Worm (Caenorhabditis elegans): Measurements from ENCODE around the gene Y51H4A.936.
A peak's percentile ranks its signal among the peaks of the same experiment; 100 is the strongest.
"Not testable (repeated sequence)": the region's sequence is repeated elsewhere in the genome, so short reads cannot be mapped to it uniquely, and the experiment has no call there.

Gene Y51H4A.936

DNA sequence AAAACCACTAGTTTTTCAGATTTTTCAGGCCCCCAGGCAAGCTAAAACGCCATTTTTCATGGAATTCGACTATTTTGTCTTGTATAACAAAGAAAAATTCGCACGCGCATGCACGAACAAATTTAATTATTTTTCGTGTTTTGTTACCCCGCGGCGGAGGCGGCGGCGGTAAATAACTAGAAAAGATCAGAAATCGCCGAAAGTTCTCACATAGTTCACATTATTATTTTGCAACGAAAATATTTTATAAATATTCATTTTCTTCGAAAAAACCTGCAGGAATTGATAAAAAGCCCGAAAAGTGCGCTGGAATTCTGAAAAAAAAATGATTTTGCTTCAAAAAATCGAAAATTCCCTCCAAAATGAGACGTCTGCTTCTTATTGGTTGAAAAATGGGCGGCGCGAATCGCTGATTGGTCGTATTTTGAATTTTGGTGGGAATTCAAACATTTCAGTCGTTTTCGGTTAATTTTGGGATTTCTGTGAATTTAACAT is 28.3 kb downstream of the Y51H4A.936 start (continued):
- TF ChIP-seq ccch-3 (GFP tag; optimal IDR thresholded peaks at IDR 0.05) (no peak), rpc-1 (optimal IDR thresholded peaks at IDR 0.05) (no peak), rpc-1 (tag; optimal IDR thresholded peaks at IDR 0.05) (no peak), rec-8 (tag; optimal IDR thresholded peaks at IDR 0.05) (peak in 1 of 2 experiments; percentile 3), F10E7.11 (tag; optimal IDR thresholded peaks at IDR 0.05) (no peak), ztf-25 (GFP tag; IDR thresholded peaks at IDR 0.05) (0 out of 2 replicates have a peak, but pooled peaks have one; percentile 32), ztf-6 (GFP tag; IDR thresholded peaks at IDR 0.05) (no peak), D2030.7 (GFP tag; IDR thresholded peaks at IDR 0.05) (0 out of 2 replicates have a peak, but pooled peaks have one; percentile 17), nfya-2 (GFP tag; IDR thresholded peaks at IDR 0.05) (0 out of 2 replicates have a peak, but pooled peaks have one; percentile 74), nfyb-1 (GFP tag; IDR thresholded peaks at IDR 0.05) (peak; percentile 87), hsf-1 (GFP tag; IDR thresholded peaks at IDR 0.05) (peak; percentile 68), pbrm-1 (GFP tag; IDR thresholded peaks at IDR 0.05) (0 out of 2 replicates have a peak, but pooled peaks have one; percentile 4)

DNA sequence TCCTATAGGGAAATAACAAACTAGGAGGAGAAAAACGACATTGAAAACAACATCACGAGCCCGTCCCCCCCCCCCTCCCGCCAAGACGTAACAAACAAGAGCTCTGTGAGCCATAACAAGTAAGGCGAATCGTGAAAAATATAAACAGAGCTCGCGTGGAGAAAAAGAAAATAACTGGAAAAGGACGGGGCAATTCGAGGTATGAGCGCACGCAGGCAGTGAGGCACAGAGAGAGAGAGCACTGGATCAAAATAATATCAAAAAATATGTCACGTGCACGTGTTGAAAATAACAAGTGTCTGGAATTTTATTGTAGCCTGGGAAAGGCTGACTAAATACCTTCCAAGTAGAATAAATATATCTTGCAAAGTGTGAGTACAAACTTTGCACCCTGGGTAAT is 29.5 kb downstream of the Y51H4A.936 start:
- TF ChIP-seq K12H6.12 (tag; optimal IDR thresholded peaks at IDR 0.05) (peak; percentile 56), ceh-79 (tag; optimal IDR thresholded peaks at IDR 0.05) (no peak), cebp-1 (GFP tag; IDR thresholded peaks at IDR 0.05) (no peak), cebp-1 (tag; optimal IDR thresholded peaks at IDR 0.05) (peak; percentile 53)

DNA sequence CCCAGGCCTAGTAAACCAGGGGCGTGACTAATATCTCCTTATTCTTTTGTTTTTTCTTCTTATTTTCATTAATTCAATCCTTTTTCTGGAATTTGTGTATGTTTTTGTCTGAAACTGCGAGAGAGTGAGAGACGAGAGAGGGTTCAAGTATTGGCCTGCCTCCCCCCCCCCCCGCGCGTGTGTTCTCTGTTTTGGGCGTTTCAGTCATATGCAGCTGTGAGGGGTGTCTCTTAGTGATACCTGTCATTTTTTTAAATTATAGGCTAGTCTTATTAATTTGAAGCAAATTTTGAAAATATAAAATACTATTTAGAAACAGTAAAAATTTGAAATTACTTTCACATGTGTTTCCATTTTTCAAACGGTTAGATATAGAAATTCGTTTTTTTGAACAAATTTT is 30.3 kb downstream of the Y51H4A.936 start:
- TF ChIP-seq nhr-80 (tag; optimal IDR thresholded peaks at IDR 0.05): peak; percentile 17
- no peak for TF ChIP-seq pbrm-1 (GFP tag; IDR thresholded peaks at IDR 0.05)

DNA sequence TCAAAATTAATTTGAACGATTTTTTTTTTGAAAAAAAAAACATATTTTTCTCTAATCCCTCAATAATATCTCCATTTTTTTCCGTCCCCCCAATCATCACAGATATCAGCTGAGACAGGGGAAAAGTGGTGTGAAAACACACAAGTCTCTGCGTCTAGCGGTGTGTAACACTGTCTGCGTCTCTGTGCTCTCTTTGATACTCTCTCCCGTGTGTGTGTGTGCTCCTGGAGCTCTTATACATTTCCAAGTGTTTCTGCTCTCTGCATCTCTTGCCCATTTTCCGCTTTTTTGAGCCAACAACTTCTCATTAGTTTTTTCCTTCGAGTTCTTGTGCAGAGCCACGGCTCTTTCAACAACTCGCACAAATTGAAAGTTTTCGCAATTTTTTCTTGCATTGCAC is 34.4 kb downstream of the Y51H4A.936 start:
- TF ChIP-seq lir-1 (GFP tag; conservative IDR thresholded peaks at IDR 0.05) (no peak), rcor-1 (GFP tag; IDR thresholded peaks at IDR 0.05) (0 out of 2 replicates have a peak, but pooled peaks have one; percentile 27), B0336.3 (GFP tag; IDR thresholded peaks at IDR 0.05) (0 out of 2 replicates have a peak, but pooled peaks have one; percentile 24), attf-5 (GFP tag; optimal IDR thresholded peaks at IDR 0.05) (peak; percentile 48), K12H6.12 (tag; optimal IDR thresholded peaks at IDR 0.05) (peak; percentile 30), hmg-1.2 (GFP tag; IDR thresholded peaks at IDR 0.05) (peak; percentile 73; the same call in 1 of the 2 replicates), somi-1 (GFP tag; optimal IDR thresholded peaks at IDR 0.05) (peak; percentile 17), snpc-4 (GFP tag; optimal IDR thresholded peaks at IDR 0.05) (no peak), snpc-4 (tag; optimal IDR thresholded peaks at IDR 0.05) (peak in 1 of 4 experiments; percentile 2), ceh-27 (GFP tag; optimal IDR thresholded peaks at IDR 0.05) (peak; percentile 43), nhr-80 (tag; optimal IDR thresholded peaks at IDR 0.05) (peak; percentile 52), tbp1 (GFP tag; optimal IDR thresholded peaks at IDR 0.05) (peak; percentile 23), egl-18 (GFP tag; IDR thresholded peaks at IDR 0.05) (no peak), hsf-1 (GFP tag; IDR thresholded peaks at IDR 0.05) (no peak), fkh-3 (tag; optimal IDR thresholded peaks at IDR 0.05) (no peak), ztf-18 (tag; optimal IDR thresholded peaks at IDR 0.05) (no peak), mcd-1 (GFP tag; IDR thresholded peaks at IDR 0.05) (no peak), let-607 (tag; optimal IDR thresholded peaks at IDR 0.05) (no peak)

DNA sequence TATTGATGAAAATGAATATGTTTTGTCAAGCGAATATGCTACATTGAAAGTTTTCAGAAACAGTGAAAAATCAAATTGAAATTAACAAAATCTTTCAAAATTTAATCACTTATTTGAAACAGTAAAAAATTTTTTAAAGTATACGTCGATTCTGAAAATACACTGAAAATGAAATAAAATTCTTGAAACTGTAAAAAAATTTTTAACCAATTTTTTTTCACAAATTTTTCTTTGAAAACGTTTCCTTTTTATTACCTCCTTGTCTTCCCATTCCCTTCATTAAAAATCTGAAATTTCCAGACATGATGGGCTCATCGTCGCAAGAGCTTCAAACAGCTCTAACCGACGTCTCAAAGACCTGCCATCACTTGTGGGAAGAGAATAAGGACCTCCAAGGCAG is 34.8 kb downstream of the Y51H4A.936 start, which contains the start of gene sta-1:
Gene sta-1 (plus strand): TSS at position 301 of the 400 bp plus-strand sequence.
- TF ChIP-seq dpl-1 (GFP tag; optimal IDR thresholded peaks at IDR 0.05); bed-2 (GFP tag; IDR thresholded peaks at IDR 0.05); ama-1 (optimal IDR thresholded peaks at IDR 0.05); ama-1 (GFP tag; optimal IDR thresholded peaks at IDR 0.05): not testable (repeated sequence)

Data from whole organism, young adult.